Fruit fly (Drosophila melanogaster): ENCODE measurements around the gene CG34057.

dm6 chr3L:872389-872972 lies 24.7 kb upstream of the CG34057 start:
- TF ChIP-seq Gug (GFP tag; IDR thresholded peaks at IDR 0.05) (peak; percentile 32; the same call in 1 of the 2 replicates), topi (GFP tag; optimal IDR thresholded peaks at IDR 0.05) (peak; percentile 40), CG34406 (GFP tag; optimal IDR thresholded peaks at IDR 0.05) (peak; percentile 56), esn (GFP tag; optimal IDR thresholded peaks at IDR 0.05) (peak; percentile 76), CG8119 (GFP tag; IDR thresholded peaks at IDR 0.05) (no peak; the same call in 2 of the 3 replicates)
